Worm (Caenorhabditis elegans) whole organism, L1 larva: ENCODE measurements around the gene mksr-1.

Experiments
- aly-2 ChIP-seq: fragments of 150-350 bp; optimal IDR thresholded peaks from 2 replicates; lab custom pipeline; 2014; ENCODE audit warnings: missing biosample characterization, missing genetic modification characterization
- blmp-1 ChIP-seq: fragments of 150-350 bp; optimal IDR thresholded peaks from 2 replicates; lab custom pipeline; 2014; ENCODE audit warnings: missing biosample characterization, missing genetic modification characterization
- elt-3 ChIP-seq, 6 experiments: fragments of 150-350 bp in 1 of 6; sonication (generic microtip); optimal IDR thresholded peaks; 2 replicates each; lab custom pipeline; 2017 to 2018; ENCODE audit warnings: missing biosample characterization in 6 of 6, missing genetic modification characterization in 6 of 6, inconsistent platforms in 1 of 6
- hlh-4 ChIP-seq: sonication (generic microtip); optimal IDR thresholded peaks from 2 replicates; lab custom pipeline; 2016; ENCODE audit warnings: mild to moderate bottlenecking, missing genetic modification characterization, missing compliant biosample characterization
- lin-13 ChIP-seq: fragments of 150-350 bp; optimal IDR thresholded peaks from 2 replicates; lab custom pipeline; 2014; ENCODE audit warnings: missing biosample characterization, missing genetic modification reagents, missing genetic modification characterization
- lin-35 ChIP-seq, 2 experiments: fragments of 150-350 bp; optimal IDR thresholded peaks; 2 replicates each; lab custom pipeline; 2014; ENCODE audit warnings: missing biosample characterization in 2 of 2, missing genetic modification characterization in 2 of 2, missing genetic modification reagents in 2 of 2
- lsy-2 ChIP-seq, 2 experiments: fragments of 150-350 bp; optimal IDR thresholded peaks; 2 replicates each; lab custom pipeline; 2014; ENCODE audit warnings: missing biosample characterization in 2 of 2, missing genetic modification characterization in 2 of 2
- nhr-12 ChIP-seq: sonication (generic microtip); optimal IDR thresholded peaks from 2 replicates; lab custom pipeline; 2017; ENCODE audit warnings: missing biosample characterization, missing genetic modification characterization
- nhr-19 ChIP-seq: fragments of 200-800 bp; sonication (Bioruptor generic); conservative IDR thresholded peaks from 2 replicates; pipeline ENCODE4 v1.3.6; 2022; ENCODE audit warnings: missing genetic modification characterization, missing compliant biosample characterization
- pqm-1 ChIP-seq: sonication (generic microtip); optimal IDR thresholded peaks from 3 replicates; lab custom pipeline; 2017; ENCODE audit warnings: missing biosample characterization, missing genetic modification characterization
- unc-130 ChIP-seq: fragments of 150-350 bp; optimal IDR thresholded peaks from 2 replicates; lab custom pipeline; 2017; ENCODE audit warnings: missing biosample characterization, missing genetic modification characterization, inconsistent platforms
- unc-30 ChIP-seq: sonication (generic microtip); optimal IDR thresholded peaks from 2 replicates; lab custom pipeline; 2017; ENCODE audit warnings: missing biosample characterization, missing genetic modification characterization
- unc-62 ChIP-seq: fragments of 150-350 bp; optimal IDR thresholded peaks from 2 replicates; lab custom pipeline; 2014; ENCODE audit warnings: missing biosample characterization, missing genetic modification reagents, missing genetic modification characterization
- ztf-11 ChIP-seq, 2 experiments: sonication (generic microtip); optimal IDR thresholded peaks; 2 replicates each; lab custom pipeline; 2016 to 2017; ENCODE audit warnings: missing genetic modification characterization in 2 of 2, missing biosample characterization in 1 of 2, missing compliant biosample characterization in 1 of 2

ce11 chrX:1096808-1097207, 27.9 kb upstream of the mksr-1 start, which contains the start of the genes pigx-1 and rme-6:
- TF ChIP-seq elt-3 (tag; optimal IDR thresholded peaks at IDR 0.05; lab: Kevin White, UChicago), result no peak
- no peak for TF ChIP-seq nhr-12 (tag; lab: Kevin White, UChicago)
- TF ChIP-seq pqm-1 (tag; lab: Kevin White, UChicago), result no peak
- TF ChIP-seq lin-35 (GFP tag; optimal IDR thresholded peaks at IDR 0.05; lab: Kevin White, UChicago), result peak in 1 of 2 experiments; percentile 6
- no peak for TF ChIP-seq unc-62 (GFP tag; lab: Kevin White, UChicago)
- no peak for TF ChIP-seq aly-2 (tag; lab: Kevin White, UChicago)
- TF ChIP-seq unc-30, result no peak
- no peak for TF ChIP-seq nhr-19 (GFP tag; lab: Robert Waterston, UW)
- no peak for TF ChIP-seq ztf-11 (tag; optimal IDR thresholded peaks at IDR 0.05; lab: Kevin White, UChicago)
- no peak for TF ChIP-seq unc-130
- peak; percentile 18 for TF ChIP-seq blmp-1
- peak in 1 of 2 experiments; percentile 39 for TF ChIP-seq lsy-2 (tag; optimal IDR thresholded peaks at IDR 0.05; lab: Kevin White, UChicago)
- TF ChIP-seq hlh-4 (tag; lab: Kevin White, UChicago), result no peak
- TF ChIP-seq lin-13 (GFP tag; lab: Kevin White, UChicago), result no peak
